Fruit fly (Drosophila melanogaster): ENCODE results near the gene yellow-k.

- TF ChIP-seq CG1024 (GFP tag; IDR thresholded peaks at IDR 0.05) (no peak), BEAF-32 (GFP tag; optimal IDR thresholded peaks at IDR 0.05) (no peak), fru (optimal IDR thresholded peaks at IDR 0.05) (no peak)
Measured at dm6 chr3L:15525153-15525552, 4.7 kb downstream of the yellow-k start, which contains the start of gene CG33986.

Data from whole organism, embryonic.